Worm (Caenorhabditis elegans): ENCODE measurements around the gene cest-9.2.
A peak's percentile ranks its signal among the peaks of the same experiment; 100 is the strongest.

cest-9.2 gene

ce11 chrX:12178351-12179089 lies 43.4 kb upstream of the cest-9.2 start:
- TF ChIP-seq unc-62 (GFP tag; optimal IDR thresholded peaks at IDR 0.05) (no peak), crh-2 (tag; optimal IDR thresholded peaks at IDR 0.05) (peak; percentile 5), nhr-10 (tag; optimal IDR thresholded peaks at IDR 0.05) (no peak), C34F6.9 (tag; optimal IDR thresholded peaks at IDR 0.05) (peak; percentile 13), sem-4 (tag; optimal IDR thresholded peaks at IDR 0.05) (peak; percentile 27), lin-13 (GFP tag; optimal IDR thresholded peaks at IDR 0.05) (no peak), nhr-25 (tag; optimal IDR thresholded peaks at IDR 0.05) (peak; percentile 62), lsy-2 (tag; optimal IDR thresholded peaks at IDR 0.05) (peak in 1 of 2 experiments; percentile 7), nhr-6 (tag; optimal IDR thresholded peaks at IDR 0.05) (no peak), nhr-12 (tag; optimal IDR thresholded peaks at IDR 0.05) (no peak)

DNA sequence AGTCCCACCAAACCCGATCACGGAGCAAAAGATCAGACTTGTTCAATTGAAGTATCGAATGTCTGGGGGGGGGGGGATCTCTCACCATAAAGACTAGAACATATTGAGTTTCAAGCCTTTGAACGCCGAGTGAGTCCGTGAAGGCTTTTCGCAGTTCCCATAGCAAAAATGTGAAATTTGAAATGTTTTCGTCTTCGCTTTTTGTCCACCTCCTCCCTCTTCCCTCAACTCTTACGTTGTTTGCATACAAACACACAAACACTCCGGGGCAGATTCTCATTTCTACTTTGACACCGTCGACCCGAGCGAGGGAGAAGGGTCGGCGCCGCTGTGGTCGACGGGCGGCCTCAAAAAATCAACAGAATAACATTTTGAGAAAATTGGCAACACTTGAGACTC lies 42.8 kb upstream of the cest-9.2 start:
- TF ChIP-seq F13H6.1 (tag; optimal IDR thresholded peaks at IDR 0.05) (peak; percentile 75), unc-62 (GFP tag; optimal IDR thresholded peaks at IDR 0.05) (no peak), Y55F3AM.14 (GFP tag; optimal IDR thresholded peaks at IDR 0.05) (no peak), nhr-129 (tag; optimal IDR thresholded peaks at IDR 0.05) (peak; percentile 3), sma-9 (GFP tag; optimal IDR thresholded peaks at IDR 0.05) (peak; percentile 58), sma-9 (tag; optimal IDR thresholded peaks at IDR 0.05) (no peak)

DNA sequence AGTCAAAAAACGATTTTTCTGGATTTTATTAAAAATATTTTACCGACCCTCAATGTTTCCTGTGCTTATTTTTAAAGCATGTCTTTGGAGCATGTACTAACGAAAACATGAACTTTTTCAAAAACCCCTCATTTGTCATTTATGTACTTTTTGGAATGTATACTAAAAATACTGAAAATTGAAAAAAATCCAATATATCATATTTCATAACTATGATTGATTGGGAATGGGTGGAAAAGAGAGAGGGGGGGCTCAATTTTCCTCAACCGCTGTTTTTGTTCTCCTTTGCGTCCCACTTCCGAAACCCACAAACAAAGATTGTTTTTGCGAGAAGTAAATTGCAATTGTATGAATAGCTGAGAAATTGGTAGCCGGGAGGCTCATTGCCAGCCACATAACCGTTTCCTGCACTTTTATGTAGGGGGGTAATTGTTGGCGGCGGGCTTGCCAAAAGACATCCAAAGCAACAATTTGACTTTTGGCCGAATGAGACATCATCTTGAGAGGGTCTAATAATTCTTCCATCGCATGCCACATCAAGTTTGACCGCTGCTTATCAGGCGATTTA lies 42.0 kb upstream of the cest-9.2 start:
- TF ChIP-seq unc-55 (GFP tag; optimal IDR thresholded peaks at IDR 0.05): peak; percentile 73
- TF ChIP-seq F13H6.1 (tag; optimal IDR thresholded peaks at IDR 0.05): no peak
- peak; percentile 48 for TF ChIP-seq mab-5 (tag; optimal IDR thresholded peaks at IDR 0.05)

ce11 chrX:12180681-12181080 lies 41.2 kb upstream of the cest-9.2 start:
- TF ChIP-seq nhr-6 (tag; optimal IDR thresholded peaks at IDR 0.05) (no peak), nhr-129 (tag; optimal IDR thresholded peaks at IDR 0.05) (peak; percentile 66), fos-1 (tag; optimal IDR thresholded peaks at IDR 0.05) (no peak), nhr-10 (tag; optimal IDR thresholded peaks at IDR 0.05) (no peak), mdl-1 (tag; optimal IDR thresholded peaks at IDR 0.05) (peak in 1 of 2 experiments; percentile 18), nhr-25 (tag; optimal IDR thresholded peaks at IDR 0.05) (peak; percentile 91), snpc-4 (tag; optimal IDR thresholded peaks at IDR 0.05) (no peak), F13H6.1 (tag; optimal IDR thresholded peaks at IDR 0.05) (peak; percentile 40), C34F6.9 (tag; optimal IDR thresholded peaks at IDR 0.05) (peak; percentile 43), sma-3 (GFP tag; optimal IDR thresholded peaks at IDR 0.05) (peak; percentile 44), skn-1 (tag; optimal IDR thresholded peaks at IDR 0.05) (no peak), ZK546.5 (tag; optimal IDR thresholded peaks at IDR 0.05) (no peak), mab-5 (tag; optimal IDR thresholded peaks at IDR 0.05) (no peak), sma-9 (GFP tag; optimal IDR thresholded peaks at IDR 0.05) (peak; percentile 73), sma-9 (tag; optimal IDR thresholded peaks at IDR 0.05) (no peak), nhr-21 (tag; optimal IDR thresholded peaks at IDR 0.05) (peak; percentile 60), blmp-1 (tag; optimal IDR thresholded peaks at IDR 0.05; ENCODE audit: insufficient read depth) (peak; percentile 67), ceh-16 (tag; optimal IDR thresholded peaks at IDR 0.05) (peak; percentile 62), alr-1 (tag; optimal IDR thresholded peaks at IDR 0.05) (no peak), unc-62 (GFP tag; optimal IDR thresholded peaks at IDR 0.05) (no peak), unc-39 (tag; optimal IDR thresholded peaks at IDR 0.05) (no peak), crh-2 (tag; optimal IDR thresholded peaks at IDR 0.05) (peak; percentile 42), sem-4 (tag; optimal IDR thresholded peaks at IDR 0.05) (peak; percentile 35), gmeb-1 (tag; optimal IDR thresholded peaks at IDR 0.05) (peak; percentile 8)

DNA sequence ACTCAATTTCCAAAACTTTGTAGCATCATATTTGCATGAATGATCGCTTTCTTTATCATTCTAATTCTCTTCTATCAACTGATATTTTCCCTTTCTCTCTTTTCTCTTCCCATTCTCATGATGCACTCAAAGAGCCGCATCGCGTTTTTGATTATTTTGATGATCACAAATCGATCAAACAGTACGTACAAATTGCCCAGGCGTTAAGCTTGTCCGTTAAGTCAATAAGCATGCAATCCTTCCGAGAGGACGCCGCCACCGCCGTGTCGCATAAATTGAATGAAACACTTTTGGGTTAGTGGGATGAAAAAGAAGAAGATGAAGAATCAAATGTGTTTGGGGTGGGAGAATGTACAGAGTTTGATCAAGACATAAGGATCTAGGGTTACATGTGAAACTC lies 40.3 kb upstream of the cest-9.2 start:
- no peak for TF ChIP-seq nhr-23 (tag; optimal IDR thresholded peaks at IDR 0.05)
- peak; percentile 10 for TF ChIP-seq sma-9 (GFP tag; optimal IDR thresholded peaks at IDR 0.05)
- TF ChIP-seq sma-9 (tag; optimal IDR thresholded peaks at IDR 0.05): no peak

Measured in whole organism, L2 larva.